Fruit fly (Drosophila melanogaster): ENCODE results near the gene PIG-Q.

dm6 chrX:16318858-16319557, 39.9 kb upstream of the PIG-Q start:
- TF ChIP-seq h (optimal IDR thresholded peaks at IDR 0.05) = no peak
- TF ChIP-seq ttk (optimal IDR thresholded peaks at IDR 0.05) = no peak
- no peak for TF ChIP-seq psq (optimal IDR thresholded peaks at IDR 0.05)
- TF ChIP-seq insv (optimal IDR thresholded peaks at IDR 0.05) = no peak

Measured in Kc167 (cell line).